Worm (Caenorhabditis elegans) whole organism, mixed stage, embryonic: Measurements from ENCODE around the gene K09A9.6.

ENCODE experiments used
- elt-3 ChIP-seq: fragments of 150-350 bp; optimal IDR thresholded peaks from 2 replicates; lab custom pipeline; 2014; ENCODE audit warnings: missing biosample characterization, missing genetic modification characterization
- tbx-8 ChIP-seq: fragments of 200-800 bp; sonication (Bioruptor generic); optimal IDR thresholded peaks from 2 replicates; lab custom pipeline; 2018; ENCODE audit warnings: mild to moderate bottlenecking, missing genetic modification characterization, moderate library complexity, missing compliant biosample characterization
- unc-39 ChIP-seq: fragments of 150-350 bp; optimal IDR thresholded peaks from 2 replicates; lab custom pipeline; 2014; ENCODE audit warnings: missing biosample characterization, missing genetic modification characterization

DNA sequence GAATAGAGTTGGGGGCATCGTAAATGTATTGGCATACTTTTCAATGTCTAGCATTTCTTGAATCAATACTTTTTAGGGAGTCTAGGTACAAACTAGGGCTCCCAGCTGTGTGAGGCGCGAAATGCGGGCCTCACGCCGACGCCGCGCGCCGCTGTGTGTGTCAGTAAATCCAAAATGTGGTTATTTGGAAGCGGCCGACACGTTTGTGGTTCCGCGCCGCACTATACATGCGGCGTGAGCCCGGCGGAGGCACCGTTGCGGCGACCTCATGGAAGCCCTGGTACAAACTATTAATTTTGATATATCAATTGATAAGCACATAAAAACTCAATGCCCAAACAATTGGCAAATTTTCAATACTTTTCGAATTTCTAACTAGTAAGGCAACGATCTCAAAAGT lies 9.2 kb downstream of the K09A9.6 start:
- TF ChIP-seq elt-3 (tag; lab: Kevin White, UChicago), result no peak
- TF ChIP-seq tbx-8 (GFP tag; lab: Kevin White, UChicago), result no peak
- no peak for TF ChIP-seq unc-39 (tag; lab: Kevin White, UChicago)
